Worm (Caenorhabditis elegans) whole organism, L1 larva: ENCODE results near the gene C26D10.6.

Experiments
- ama-1 ChIP-seq: fragments of 150-350 bp; optimal IDR thresholded peaks from 2 replicates; lab custom pipeline; 2014
- fkh-10 ChIP-seq: sonication (generic microtip); optimal IDR thresholded peaks from 2 replicates; lab custom pipeline; 2017; ENCODE audit warnings: missing biosample characterization, missing genetic modification reagents, missing genetic modification characterization
- lir-3 ChIP-seq: sonication (generic microtip); optimal IDR thresholded peaks from 2 replicates; lab custom pipeline; 2016; ENCODE audit warnings: mild to moderate bottlenecking, missing genetic modification characterization, moderate library complexity, missing compliant biosample characterization; ENCODE audit not compliant: poor library complexity
- nhr-77 ChIP-seq: fragments of 150-350 bp; optimal IDR thresholded peaks from 2 replicates; lab custom pipeline; 2014; ENCODE audit warnings: missing biosample characterization, missing genetic modification characterization

DNA sequence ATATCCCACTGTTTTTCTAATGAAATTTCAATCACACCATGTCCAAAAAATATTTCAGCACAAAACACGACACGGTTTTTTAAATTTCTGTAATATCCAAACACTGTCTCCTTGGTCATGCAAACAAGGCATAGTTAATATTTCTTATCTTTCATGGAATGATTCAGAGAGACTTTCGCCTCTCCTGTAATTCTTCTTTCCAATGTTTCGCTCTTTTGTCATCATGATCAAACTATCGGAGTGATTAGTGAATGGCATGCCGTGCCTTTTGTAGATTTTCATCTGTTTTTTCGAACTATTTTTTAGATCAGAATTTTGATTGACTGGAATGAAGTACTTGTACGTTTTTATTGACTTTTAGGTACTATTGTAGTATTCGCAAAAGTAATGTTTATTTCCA is 29.8 kb upstream of the C26D10.6 start:
- no peak for TF ChIP-seq ama-1
- TF ChIP-seq nhr-77: no peak
- TF ChIP-seq lir-3 (tag; lab: Kevin White, UChicago): no peak
- no peak for TF ChIP-seq fkh-10
